Fruit fly (Drosophila melanogaster): Measurements from ENCODE around the gene CG9967.

DNA sequence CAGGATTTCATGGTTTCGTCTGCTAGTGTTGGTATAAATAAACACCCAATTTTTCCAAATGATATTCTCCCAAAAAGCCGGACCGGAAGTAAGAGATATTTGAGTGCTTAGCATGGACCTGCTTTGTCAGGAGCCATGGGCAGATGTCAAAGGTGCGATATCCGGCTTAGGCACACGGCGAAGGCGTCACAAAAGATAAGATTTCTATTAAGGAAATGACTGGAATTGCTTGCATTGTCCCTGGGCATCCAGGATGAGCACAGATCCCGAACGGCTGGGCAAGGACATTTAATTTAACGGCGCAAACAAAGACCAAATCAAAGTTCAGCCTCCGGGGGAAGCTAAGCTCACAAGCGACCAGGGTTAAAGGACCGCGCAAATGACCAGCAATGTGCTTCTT lies 28.5 kb upstream of the CG9967 start, which contains the start of gene CG3557:
- TF ChIP-seq Myc (optimal IDR thresholded peaks at IDR 0.05), result no peak
- TF ChIP-seq lola (GFP tag; optimal IDR thresholded peaks at IDR 0.05), result no peak
- no peak for TF ChIP-seq tai (GFP tag; optimal IDR thresholded peaks at IDR 0.05)
- TF ChIP-seq Hnf4 (GFP tag; optimal IDR thresholded peaks at IDR 0.05), result no peak
- no peak for TF ChIP-seq usp (GFP tag; optimal IDR thresholded peaks at IDR 0.05)
- no peak for TF ChIP-seq OdsH (GFP tag; optimal IDR thresholded peaks at IDR 0.05)
- no peak for TF ChIP-seq Dfd (GFP tag; optimal IDR thresholded peaks at IDR 0.05)
- TF ChIP-seq HLH106 (tag; optimal IDR thresholded peaks at IDR 0.05), result no peak
- TF ChIP-seq Vsx2 (GFP tag; optimal IDR thresholded peaks at IDR 0.05; ENCODE audit: partially characterized antibody), result no peak
- no peak for TF ChIP-seq brk (GFP tag; optimal IDR thresholded peaks at IDR 0.05)
- no peak for TF ChIP-seq CG9705 (GFP tag; optimal IDR thresholded peaks at IDR 0.05)
- TF ChIP-seq Abd-B (GFP tag; optimal IDR thresholded peaks at IDR 0.05), result no peak
- no peak for TF ChIP-seq psq (GFP tag; optimal IDR thresholded peaks at IDR 0.05)

Data from whole organism, wandering third instar larva.